Worm (Caenorhabditis elegans) whole organism, young adult: Measurements from ENCODE around the gene utp-20.

Experiments used
- F57C9.4 ChIP-seq: sonication (generic microtip); optimal IDR thresholded peaks from 2 replicates; lab custom pipeline; 2017; ENCODE audit warnings: mild to moderate bottlenecking, missing genetic modification characterization, missing compliant biosample characterization
- ama-1 ChIP-seq, 3 experiments: fragments of 150-350 bp in 1 of 3; sonication (generic microtip) in 2 of 3; optimal IDR thresholded peaks; 2 replicates each; lab custom pipeline; 2014 to 2018; ENCODE audit warnings: missing biosample characterization in 2 of 3, missing genetic modification characterization in 2 of 3, missing genetic modification reagents in 2 of 3
- bed-1 ChIP-seq: fragments of 200-800 bp; sonication (Bioruptor generic); IDR thresholded peaks from 2 replicates; pipeline ENCODE4 v1.3.6; 2022; ENCODE audit warnings: missing genetic modification reagents, missing genetic modification characterization, missing compliant biosample characterization
- xnd-1 ChIP-seq: sonication (generic microtip); optimal IDR thresholded peaks from 2 replicates; lab custom pipeline; 2016; ENCODE audit warnings: missing genotype, missing genetic modification reagents, missing genetic modification characterization, missing compliant biosample characterization

ce11 chrII:6554677-6555076 lies 18.5 kb downstream of the utp-20 start, which contains the start of gene wrn-1:
- TF ChIP-seq bed-1 (GFP tag; lab: Robert Waterston, UW) (no peak), xnd-1 (no peak), F57C9.4 (tag; lab: Kevin White, UChicago) (no peak), ama-1 (optimal IDR thresholded peaks at IDR 0.05; lab: Kevin White, UChicago) (no peak), ama-1 (GFP tag; optimal IDR thresholded peaks at IDR 0.05; lab: Kevin White, UChicago) (no peak)
